Fruit fly (Drosophila melanogaster) whole organism: Measurements from ENCODE around the gene CG31220.

Experiments
- CG8478 ChIP-seq: fragments of >200 bp; optimal IDR thresholded peaks from 2 replicates; lab custom pipeline; 2018; ENCODE audit warnings: inconsistent platforms
- Dll ChIP-seq: fragments of >200 bp; optimal IDR thresholded peaks from 2 replicates; lab custom pipeline; 2017
- EcR ChIP-seq, 2 experiments: fragments of >200 bp; optimal IDR thresholded peaks; 2 replicates each; lab custom pipeline; 2017; ENCODE audit warnings: missing biosample characterization in 2 of 2, missing genetic modification characterization in 2 of 2, missing genetic modification reagents in 2 of 2

DNA sequence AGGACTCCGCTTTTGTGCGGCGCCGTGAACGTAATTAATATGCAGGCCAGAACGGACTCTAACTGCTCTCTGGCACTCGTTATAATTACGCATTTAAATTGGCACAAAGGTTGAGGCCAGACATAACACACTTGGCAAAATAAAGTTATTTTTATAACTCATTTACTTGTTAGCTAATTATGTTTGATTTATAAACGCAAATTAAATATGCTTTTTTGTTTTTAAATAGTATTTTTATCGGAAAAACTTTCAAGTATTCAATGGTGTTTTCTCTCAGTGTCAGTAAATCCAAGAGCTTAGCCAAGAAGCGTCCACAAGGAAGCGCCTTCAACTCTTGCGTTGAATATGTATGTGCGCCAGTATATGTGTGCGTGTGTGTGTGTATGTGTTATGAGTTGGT lies 24.6 kb downstream of the CG31220 start:
- TF ChIP-seq CG8478 (no peak), Dll (no peak), EcR (GFP tag; optimal IDR thresholded peaks at IDR 0.05; lab: Kevin White, UChicago) (no peak)
